Fruit fly (Drosophila melanogaster): ENCODE measurements around the gene Gnmt.
A peak's percentile ranks its signal among the peaks of the same experiment; 100 is the strongest.

The Gnmt gene

dm6 chr3R:12674041-12674623 lies at the start of gene Gnmt:
Gnmt (plus strand) TSS chr3R:12674608.
- no peak for TF ChIP-seq CTCF (optimal IDR thresholded peaks at IDR 0.05)
- no peak for TF ChIP-seq CG8478 (optimal IDR thresholded peaks at IDR 0.05)

dm6 chr3R:12624913-12625312 lies 49.5 kb upstream of the Gnmt start:
- TF ChIP-seq CTCF (optimal IDR thresholded peaks at IDR 0.05) = no peak
- no peak for TF ChIP-seq CG8478 (optimal IDR thresholded peaks at IDR 0.05)

DNA sequence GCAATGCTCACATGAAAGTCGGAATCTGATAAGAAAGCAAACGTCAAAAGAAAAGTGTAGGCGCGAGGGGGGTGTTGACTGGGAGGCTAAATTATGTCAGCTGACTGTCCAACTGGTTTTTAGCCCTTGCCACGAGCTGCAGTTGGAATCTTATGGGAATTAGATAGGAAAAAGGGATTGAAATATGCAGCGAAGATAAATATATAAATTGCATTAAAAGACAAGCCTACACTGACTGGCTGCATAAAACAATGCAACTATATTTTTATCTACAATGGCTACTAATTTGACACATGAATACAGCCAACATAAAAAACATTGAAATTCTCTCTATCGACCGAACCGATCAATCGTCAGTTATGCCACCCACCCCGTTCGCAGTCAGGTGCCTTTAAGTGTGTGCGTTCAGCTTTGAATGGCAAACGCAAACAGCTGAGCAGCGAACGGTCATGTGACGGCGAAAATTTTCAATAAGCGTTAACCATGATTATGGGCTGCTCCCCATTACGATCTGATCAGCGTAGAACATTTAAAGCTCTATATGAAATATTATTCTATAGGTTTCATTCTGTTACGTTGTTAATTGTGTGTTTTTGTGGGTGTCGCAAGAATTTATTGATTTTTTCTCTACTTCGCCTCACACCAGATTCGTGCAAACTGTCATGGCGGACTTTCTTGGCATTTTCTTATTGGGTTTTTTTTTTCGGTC lies 47.6 kb upstream of the Gnmt start:
- TF ChIP-seq CG8478 (optimal IDR thresholded peaks at IDR 0.05) = no peak
- no peak for TF ChIP-seq CTCF (optimal IDR thresholded peaks at IDR 0.05)

dm6 chr3R:12627691-12628148 lies 46.7 kb upstream of the Gnmt start, which contains the start of the genes Vha55 and Snx3:
Vha55 (minus strand) TSS chr3R:12627829.
Snx3 (plus strand) TSS chr3R:12628031.
- TF ChIP-seq CG8478 (optimal IDR thresholded peaks at IDR 0.05) (no peak), CTCF (optimal IDR thresholded peaks at IDR 0.05) (peak; percentile 79 to 90)

DNA sequence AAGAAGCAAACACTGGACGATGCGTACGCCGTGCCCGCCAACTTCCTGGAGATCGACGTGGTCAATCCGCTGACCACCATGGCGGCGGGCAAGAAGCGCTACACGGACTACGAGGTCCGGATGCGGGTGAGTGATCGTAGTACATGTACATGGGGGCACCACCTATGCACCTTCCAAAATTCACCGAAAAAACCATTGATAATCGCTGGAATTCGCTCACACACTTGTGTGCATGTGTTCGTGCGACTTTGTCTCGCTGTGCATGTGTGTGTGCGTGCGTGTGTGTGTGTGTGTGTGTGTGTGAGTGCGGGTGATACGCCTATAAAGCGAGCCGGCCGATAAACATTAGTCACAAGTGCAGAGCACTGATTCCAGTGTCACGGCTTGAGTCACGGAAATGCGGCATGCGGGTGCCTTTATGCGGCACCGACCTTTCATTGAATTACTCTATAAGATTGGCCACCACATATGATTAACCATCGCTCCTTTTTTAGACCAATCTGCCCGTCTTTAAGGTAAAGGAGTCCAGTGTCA lies 45.9 kb upstream of the Gnmt start:
- no peak for TF ChIP-seq CTCF (optimal IDR thresholded peaks at IDR 0.05)
- no peak for TF ChIP-seq CG8478 (optimal IDR thresholded peaks at IDR 0.05)

DNA sequence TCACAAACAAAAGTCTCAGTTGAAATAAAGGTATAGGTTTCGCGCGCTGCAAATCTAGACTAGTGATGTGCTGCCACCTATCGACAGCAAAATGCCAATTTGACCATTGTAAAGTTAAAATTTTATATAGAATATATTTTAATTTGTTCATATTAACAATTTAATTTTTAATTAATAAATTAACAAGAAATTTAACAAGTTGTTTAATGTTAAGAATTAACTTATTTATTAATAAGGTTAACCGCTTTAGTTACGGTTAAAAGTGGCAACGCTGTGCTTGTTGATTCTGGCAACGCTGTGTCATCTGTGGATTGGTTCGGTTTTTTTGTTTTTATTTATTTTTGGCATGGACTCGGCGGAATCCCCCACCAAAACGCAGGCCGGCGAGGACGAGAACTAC lies 44.0 kb upstream of the Gnmt start, which contains the start of gene Not10:
TSS of gene Not10 (plus strand) at position 279 of the 400 bp plus-strand sequence.
- TF ChIP-seq CG8478 (optimal IDR thresholded peaks at IDR 0.05) (no peak), CTCF (optimal IDR thresholded peaks at IDR 0.05) (peak in 1 of 2 experiments; percentile 9)

- TF ChIP-seq CTCF (optimal IDR thresholded peaks at IDR 0.05) (no peak), CG8478 (optimal IDR thresholded peaks at IDR 0.05) (no peak)
Observed at dm6 chr3R:12633059-12633458, 41.3 kb upstream of the Gnmt start, which contains the start of gene CG18530. CG18530 (plus strand) TSS chr3R:12633359.

DNA sequence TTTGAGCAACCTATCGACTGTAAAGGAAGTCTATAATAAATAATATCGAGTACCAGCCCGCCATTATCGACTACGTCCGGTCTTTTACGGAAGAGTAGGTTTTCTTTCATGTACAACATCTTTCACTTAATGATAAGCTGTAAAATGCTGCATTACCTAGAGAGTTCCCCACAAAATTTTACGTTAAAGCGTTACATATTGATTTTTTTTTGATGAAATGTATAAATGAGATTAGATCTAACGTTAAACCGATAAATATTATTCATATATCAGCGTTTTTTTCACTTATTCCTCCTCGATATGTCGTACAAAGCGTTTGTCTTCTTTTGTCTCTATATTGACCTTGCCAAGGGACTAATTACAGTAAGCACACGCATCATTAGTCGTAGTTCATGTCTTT lies 39.8 kb upstream of the Gnmt start, which contains the start of gene CG11598:
TSS of gene CG11598 (plus strand) at position 301 of the 400 bp plus-strand sequence.
- TF ChIP-seq CG8478 (optimal IDR thresholded peaks at IDR 0.05) (no peak), CTCF (optimal IDR thresholded peaks at IDR 0.05) (no peak)

DNA sequence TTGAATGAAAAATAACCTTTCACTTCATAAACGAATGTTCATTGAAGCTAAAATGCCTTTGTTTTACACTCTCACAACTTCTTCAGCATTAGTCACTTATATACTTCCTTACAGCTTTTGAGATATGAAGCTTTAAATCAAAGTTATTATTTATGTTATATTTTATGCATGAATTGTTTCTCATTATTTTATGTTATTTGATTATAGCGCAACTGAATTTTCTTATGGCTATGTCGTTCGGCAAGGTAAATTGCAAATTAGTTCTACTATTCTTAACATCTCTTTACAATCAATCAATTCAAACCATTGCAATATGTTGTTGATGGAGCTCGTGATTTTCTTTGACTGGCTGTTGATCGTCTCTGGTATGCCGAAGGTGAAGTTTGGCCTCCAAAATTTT lies 38.2 kb upstream of the Gnmt start, which contains the start of gene CG11600:
TSS of gene CG11600 (plus strand) at position 301 of the 400 bp plus-strand sequence.
- TF ChIP-seq CG8478 (optimal IDR thresholded peaks at IDR 0.05) = no peak
- no peak for TF ChIP-seq CTCF (optimal IDR thresholded peaks at IDR 0.05)

- TF ChIP-seq CTCF (optimal IDR thresholded peaks at IDR 0.05) = peak; percentile 62 to 74
- TF ChIP-seq CG8478 (optimal IDR thresholded peaks at IDR 0.05) = no peak
Observed at dm6 chr3R:12637961-12638531, 36.4 kb upstream of the Gnmt start, which contains the start of gene CG11608. CG11608 (plus strand) TSS chr3R:12638481.

DNA sequence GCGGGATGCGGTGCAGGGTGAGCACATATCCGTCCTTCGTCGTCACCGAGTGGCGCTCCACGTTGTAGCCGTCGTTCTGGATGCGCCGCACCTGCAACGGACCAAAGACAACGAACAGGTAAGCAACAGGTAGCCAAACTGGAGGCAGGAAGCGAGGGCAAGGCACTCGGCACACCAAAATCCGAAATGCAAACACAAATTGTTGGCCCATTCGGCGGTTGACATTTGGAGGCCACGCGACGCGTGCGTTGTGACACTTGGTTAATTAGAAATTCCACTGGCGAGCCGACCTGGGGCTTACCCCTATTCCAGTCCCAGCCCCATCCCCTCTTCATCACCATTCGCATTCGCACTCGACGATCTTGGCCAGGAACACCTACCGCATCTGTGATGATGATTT lies 32.8 kb upstream of the Gnmt start:
- TF ChIP-seq CTCF (optimal IDR thresholded peaks at IDR 0.05) = no peak
- TF ChIP-seq CG8478 (optimal IDR thresholded peaks at IDR 0.05) = no peak

- TF ChIP-seq CG8478 (optimal IDR thresholded peaks at IDR 0.05) (no peak), CTCF (optimal IDR thresholded peaks at IDR 0.05) (no peak)
Observed at dm6 chr3R:12642051-12642532, 32.3 kb upstream of the Gnmt start, which contains the start of gene CG6753. CG6753 (minus strand) TSS chr3R:12642482.

- TF ChIP-seq CTCF (optimal IDR thresholded peaks at IDR 0.05) = no peak
- no peak for TF ChIP-seq CG8478 (optimal IDR thresholded peaks at IDR 0.05)
Observed at dm6 chr3R:12644621-12645310, 29.6 kb upstream of the Gnmt start.

DNA sequence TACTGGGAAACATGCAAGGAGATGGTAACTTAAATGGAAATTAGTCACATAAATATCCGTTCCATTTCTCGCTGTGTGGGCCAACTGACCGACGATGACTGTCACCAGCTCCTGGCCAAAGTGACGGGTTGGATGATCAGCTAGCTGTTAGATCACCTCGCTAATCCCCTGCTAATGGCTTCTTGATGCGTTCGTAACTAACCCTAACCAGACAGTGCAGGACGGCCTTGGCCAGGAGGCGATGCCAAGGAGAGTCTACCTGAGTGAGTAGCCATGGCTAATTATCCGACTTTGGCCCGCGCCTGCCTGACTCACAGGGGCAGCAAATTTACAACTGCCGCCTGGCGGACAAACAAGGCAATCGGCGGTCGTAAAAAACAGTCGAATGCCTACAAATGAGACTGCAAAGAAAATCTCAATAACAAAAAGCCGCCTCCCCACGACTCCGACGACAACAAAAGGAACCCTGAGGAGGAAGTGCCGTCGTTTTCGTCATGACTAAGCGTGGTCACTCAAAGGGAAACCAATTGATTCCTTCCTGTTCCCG lies 28.6 kb upstream of the Gnmt start:
- TF ChIP-seq CTCF (optimal IDR thresholded peaks at IDR 0.05) = no peak

All from S2 (cell line).